Fruit fly (Drosophila melanogaster) whole organism, wandering third instar larva: Measurements from ENCODE around the gene CG10064.
A peak's percentile ranks its signal among the peaks of the same experiment; 100 is the strongest.

ENCODE experiments used
- Abd-B ChIP-seq: fragments of >200 bp; optimal IDR thresholded peaks from 2 replicates; lab custom pipeline; 2017; ENCODE audit warnings: missing biosample characterization, missing genetic modification characterization
- CG32264 ChIP-seq: fragments of 200-800 bp; sonication (Bioruptor generic); optimal IDR thresholded peaks from 2 replicates; lab custom pipeline; 2016; ENCODE audit warnings: missing biosample characterization, missing genetic modification characterization
- CG9705 ChIP-seq: fragments of 200-800 bp; sonication (Bioruptor generic); optimal IDR thresholded peaks from 2 replicates; lab custom pipeline; 2018; ENCODE audit warnings: missing biosample characterization, mild to moderate bottlenecking, missing genetic modification characterization
- CrebA ChIP-seq: fragments of 200-800 bp; sonication (Bioruptor generic); optimal IDR thresholded peaks from 2 replicates; lab custom pipeline; 2016; ENCODE audit warnings: missing biosample characterization, mild to moderate bottlenecking, missing genetic modification characterization, borderline replicate concordance
- Dfd ChIP-seq: fragments of >200 bp; optimal IDR thresholded peaks from 2 replicates; lab custom pipeline; 2017; ENCODE audit warnings: missing biosample characterization, missing genetic modification characterization
- Dif ChIP-seq: fragments of 200-275, 200-300 bp; sonication (Bioruptor generic); optimal IDR thresholded peaks from 2 replicates; lab custom pipeline; 2018; ENCODE audit warnings: missing biosample characterization, missing genetic modification characterization; ENCODE audit not compliant: partially characterized antibody
- GATAd ChIP-seq: sonication (Bioruptor generic); optimal IDR thresholded peaks from 2 replicates; lab custom pipeline; 2016; ENCODE audit warnings: missing biosample characterization, missing genetic modification characterization
- HLH106 ChIP-seq: fragments of 200-800 bp; optimal IDR thresholded peaks from 3 replicates; lab custom pipeline; 2019; ENCODE audit warnings: missing biosample characterization, mild to moderate bottlenecking, missing genetic modification characterization, moderate library complexity
- Hnf4 ChIP-seq: fragments of 200-800 bp; sonication (Bioruptor generic); optimal IDR thresholded peaks from 2 replicates; lab custom pipeline; 2016; ENCODE audit warnings: missing biosample characterization, mild to moderate bottlenecking, missing genetic modification characterization
- Hr78 ChIP-seq: fragments of >200 bp; optimal IDR thresholded peaks from 2 replicates; lab custom pipeline; 2017; ENCODE audit warnings: missing biosample characterization, missing genetic modification characterization
- Hr83 ChIP-seq: fragments of 200-300 bp; sonication (Bioruptor generic); optimal IDR thresholded peaks from 2 replicates; lab custom pipeline; 2016; ENCODE audit warnings: missing biosample characterization, mild to moderate bottlenecking, missing genetic modification characterization, moderate library complexity; ENCODE audit not compliant: poor library complexity, severe bottlenecking
- Jra ChIP-seq: sonication (Bioruptor generic); optimal IDR thresholded peaks from 2 replicates; lab custom pipeline; 2016; ENCODE audit warnings: missing biosample characterization, missing genetic modification characterization
- Mio ChIP-seq: sonication (Bioruptor generic); optimal IDR thresholded peaks from 2 replicates; lab custom pipeline; 2016; ENCODE audit warnings: missing biosample characterization, missing genetic modification characterization
- Myc ChIP-seq: fragments of >200 bp; optimal IDR thresholded peaks from 2 replicates; lab custom pipeline; 2017
- N ChIP-seq: fragments of >200 bp; optimal IDR thresholded peaks from 2 replicates; lab custom pipeline; 2018; ENCODE audit warnings: missing biosample characterization, missing external identifiers, missing genetic modification characterization
- OdsH ChIP-seq: fragments of 200-800 bp; sonication (Bioruptor generic); optimal IDR thresholded peaks from 2 replicates; lab custom pipeline; 2016; ENCODE audit warnings: missing biosample characterization, mild to moderate bottlenecking, missing genetic modification characterization
- Rel ChIP-seq, 2 experiments: fragments of 200-800 bp; sonication (Bioruptor generic) in 1 of 2; optimal IDR thresholded peaks; 2 replicates in 1 of 2; 3 replicates in 1 of 2; lab custom pipeline; 2016 to 2019; ENCODE audit warnings: mild to moderate bottlenecking in 2 of 2, missing biosample characterization in 2 of 2, missing genetic modification characterization in 2 of 2, moderate library complexity in 1 of 2
- Sp1 ChIP-seq: fragments of 200-800 bp; sonication (Bioruptor generic); optimal IDR thresholded peaks from 3 replicates; lab custom pipeline; 2019; ENCODE audit warnings: missing biosample characterization, mild to moderate bottlenecking, missing genetic modification characterization, moderate library complexity
- Vsx2 ChIP-seq: fragments of 200-300, 225-300 bp; sonication (Bioruptor generic); optimal IDR thresholded peaks from 2 replicates; lab custom pipeline; 2018; ENCODE audit warnings: missing biosample characterization, missing genetic modification characterization; ENCODE audit not compliant: partially characterized antibody
- br ChIP-seq: fragments of 200-800 bp; sonication (Bioruptor generic); optimal IDR thresholded peaks from 2 replicates; lab custom pipeline; 2016; ENCODE audit warnings: missing biosample characterization, missing genetic modification characterization
- brk ChIP-seq: fragments of 200-800 bp; sonication (Bioruptor generic); optimal IDR thresholded peaks from 2 replicates; lab custom pipeline; 2016; ENCODE audit warnings: missing biosample characterization, mild to moderate bottlenecking, missing genetic modification characterization
- dl ChIP-seq, 2 experiments: fragments of 175-275, 200-275 bp in 1 of 2; fragments of 200-275 bp in 1 of 2; sonication (Bioruptor generic); optimal IDR thresholded peaks; lab custom pipeline; 2018; ENCODE audit warnings: mild to moderate bottlenecking in 2 of 2, missing biosample characterization in 2 of 2, missing genetic modification characterization in 2 of 2, moderate library complexity in 2 of 2; ENCODE audit not compliant: partially characterized antibody in 2 of 2, insufficient read depth in 1 of 2
- dmrt93B ChIP-seq: fragments of 200-800 bp; sonication (Bioruptor generic); optimal IDR thresholded peaks from 2 replicates; lab custom pipeline; 2018; ENCODE audit warnings: missing biosample characterization, mild to moderate bottlenecking, missing genetic modification characterization
- dsf ChIP-seq: sonication (Bioruptor generic); optimal IDR thresholded peaks from 2 replicates; lab custom pipeline; 2016; ENCODE audit warnings: missing biosample characterization, missing genetic modification characterization, borderline replicate concordance
- ey ChIP-seq: fragments of 200-800 bp; sonication (Bioruptor generic); optimal IDR thresholded peaks from 2 replicates; lab custom pipeline; 2016; ENCODE audit warnings: missing biosample characterization, missing genetic modification characterization
- foxo ChIP-seq, 2 experiments: fragments of 200-800 bp; sonication (Bioruptor generic); optimal IDR thresholded peaks; 2 replicates in 1 of 2; 3 replicates in 1 of 2; lab custom pipeline; 2016 to 2017; ENCODE audit warnings: missing biosample characterization in 2 of 2, missing genetic modification characterization in 2 of 2
- fru ChIP-seq: fragments of 200-800 bp; sonication (Bioruptor generic); optimal IDR thresholded peaks from 3 replicates; lab custom pipeline; 2016; ENCODE audit warnings: missing biosample characterization, mild to moderate bottlenecking, missing genetic modification characterization
- h ChIP-seq: fragments of 200-800 bp; sonication (Bioruptor generic); optimal IDR thresholded peaks from 3 replicates; lab custom pipeline; 2016; ENCODE audit warnings: missing biosample characterization, mild to moderate bottlenecking, missing genetic modification characterization
- jim ChIP-seq: fragments of 175-275, 200-325 bp; sonication (Bioruptor generic); optimal IDR thresholded peaks from 2 replicates; lab custom pipeline; 2016; ENCODE audit warnings: missing biosample characterization, mild to moderate bottlenecking, missing genetic modification characterization
- lola ChIP-seq: fragments of >200 bp; optimal IDR thresholded peaks from 2 replicates; lab custom pipeline; 2017; ENCODE audit warnings: missing biosample characterization, missing genetic modification characterization
- pan ChIP-seq: fragments of >200 bp; optimal IDR thresholded peaks from 2 replicates; lab custom pipeline; 2017
- psq ChIP-seq: fragments of 200-800 bp; sonication (Bioruptor generic); optimal IDR thresholded peaks from 3 replicates; lab custom pipeline; 2017; ENCODE audit warnings: missing biosample characterization, mild to moderate bottlenecking, missing genetic modification characterization, moderate library complexity
- rgr ChIP-seq: fragments of 200-800 bp; sonication (Bioruptor generic); optimal IDR thresholded peaks from 3 replicates; lab custom pipeline; 2016; ENCODE audit warnings: missing biosample characterization, mild to moderate bottlenecking, missing genetic modification characterization
- sage ChIP-seq: fragments of 200-800 bp; sonication (Bioruptor generic); optimal IDR thresholded peaks from 2 replicates; lab custom pipeline; 2016; ENCODE audit warnings: missing biosample characterization, mild to moderate bottlenecking, missing genetic modification characterization
- sv ChIP-seq: fragments of 200-800 bp; sonication (Bioruptor generic); optimal IDR thresholded peaks from 3 replicates; lab custom pipeline; 2016; ENCODE audit warnings: missing biosample characterization, missing genetic modification characterization
- usp ChIP-seq: fragments of >200 bp; optimal IDR thresholded peaks from 2 replicates; lab custom pipeline; 2017; ENCODE audit warnings: missing biosample characterization, missing genetic modification characterization
- woc ChIP-seq: sonication (Bioruptor generic); optimal IDR thresholded peaks from 2 replicates; lab custom pipeline; 2016; ENCODE audit warnings: missing biosample characterization, mild to moderate bottlenecking, missing genetic modification characterization

Gene CG10064

DNA sequence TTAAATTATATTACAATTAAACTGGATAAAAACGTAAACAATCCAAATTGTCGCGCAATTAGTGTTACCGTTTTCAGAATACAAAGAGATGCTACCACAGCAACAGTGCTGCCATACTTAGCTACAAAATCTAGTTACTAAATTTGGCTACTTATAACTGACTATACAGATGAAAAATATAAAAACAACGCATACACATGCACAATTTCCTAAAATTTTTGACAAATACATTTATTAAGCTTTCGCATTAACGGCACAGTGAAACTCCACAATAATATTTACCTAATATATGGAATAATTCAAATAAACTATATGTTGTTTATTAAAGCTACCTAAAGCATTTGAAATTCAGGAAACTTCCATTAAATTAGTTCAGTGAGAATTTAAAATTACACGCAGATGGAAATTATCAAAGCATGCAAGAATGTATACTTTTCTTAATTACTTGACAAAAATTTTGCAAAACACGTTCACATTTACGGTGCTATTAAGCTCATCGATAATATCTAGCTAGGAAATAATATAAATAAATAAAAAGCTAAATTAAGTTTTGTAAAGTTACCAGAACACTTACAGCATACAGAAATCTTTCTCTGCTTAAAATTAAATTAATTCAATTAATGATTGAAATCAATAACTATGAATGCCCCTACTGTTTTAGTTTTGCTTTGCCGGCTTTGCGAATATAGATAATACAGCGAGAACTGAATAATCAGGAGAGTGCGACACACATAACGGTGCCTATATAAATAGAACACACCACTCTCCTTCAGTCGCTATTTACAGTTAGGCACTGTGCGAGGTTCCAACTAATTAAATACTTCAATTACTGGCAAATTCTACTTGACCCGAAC is 1.5 kb upstream of the CG10064 start, which contains the start of the genes Mis12 and CG9953:
Gene Mis12, minus strand, starts transcription at position 88 of the 854 bp plus-strand sequence.
Gene CG9953, plus strand, starts transcription at position 698 of the 854 bp plus-strand sequence.
- no peak for TF ChIP-seq usp (GFP tag; lab: Kevin White, UChicago)
- peak in 1 of 2 experiments; percentile 44 for TF ChIP-seq foxo (GFP tag; optimal IDR thresholded peaks at IDR 0.05; lab: Kevin White, UChicago)
- no peak for TF ChIP-seq Hr78 (GFP tag; lab: Kevin White, UChicago)
- TF ChIP-seq h (GFP tag; lab: Kevin White, UChicago) = peak; percentile 6
- TF ChIP-seq psq (GFP tag; lab: Kevin White, UChicago) = peak; percentile 74
- no peak for TF ChIP-seq pan (lab: Kevin White, UChicago)
- peak; percentile 10 for TF ChIP-seq dmrt93B (GFP tag; lab: Kevin White, UChicago)
- TF ChIP-seq HLH106 (tag; lab: Kevin White, UChicago) = peak; percentile 40
- no peak for TF ChIP-seq jim (GFP tag; lab: Kevin White, UChicago)
- TF ChIP-seq Jra (GFP tag; lab: Kevin White, UChicago) = no peak
- TF ChIP-seq ey (GFP tag; lab: Kevin White, UChicago) = peak; percentile 22
- peak; percentile 53 for TF ChIP-seq Sp1
- no peak for TF ChIP-seq Hnf4 (GFP tag; lab: Kevin White, UChicago)
- TF ChIP-seq Myc (lab: Kevin White, UChicago) = peak; percentile 96
- TF ChIP-seq rgr (GFP tag; lab: Kevin White, UChicago) = peak; percentile 40
- TF ChIP-seq OdsH = peak; percentile 39
- TF ChIP-seq Vsx2 = no peak
- TF ChIP-seq woc (GFP tag; lab: Kevin White, UChicago) = peak; percentile 65
- peak; percentile 15 for TF ChIP-seq sv (GFP tag; lab: Kevin White, UChicago)

- TF ChIP-seq h (GFP tag; lab: Kevin White, UChicago) (peak; percentile 76), fru (GFP tag; lab: Kevin White, UChicago) (peak; percentile 99), Mio (GFP tag; lab: Kevin White, UChicago) (no peak), psq (GFP tag; lab: Kevin White, UChicago) (peak; percentile 100), woc (GFP tag; lab: Kevin White, UChicago) (peak; percentile 69), Rel (GFP tag; optimal IDR thresholded peaks at IDR 0.05; lab: Kevin White, UChicago) (no peak), Rel (tag; optimal IDR thresholded peaks at IDR 0.05; lab: Kevin White, UChicago) (no peak), br (GFP tag; lab: Kevin White, UChicago) (peak; percentile 59), sv (GFP tag; lab: Kevin White, UChicago) (no peak), Vsx2 (no peak), Sp1 (peak; percentile 63), CG32264 (GFP tag; lab: Kevin White, UChicago) (no peak), Hnf4 (GFP tag; lab: Kevin White, UChicago) (no peak), Jra (GFP tag; lab: Kevin White, UChicago) (peak; percentile 54), foxo (GFP tag; optimal IDR thresholded peaks at IDR 0.05; lab: Kevin White, UChicago) (peak in 1 of 2 experiments; percentile 23), CG9705 (peak; percentile 4), CrebA (no peak), N (GFP tag; lab: Kevin White, UChicago) (no peak), HLH106 (tag; lab: Kevin White, UChicago) (no peak), dsf (GFP tag; lab: Kevin White, UChicago) (no peak), Hr83 (GFP tag; lab: Kevin White, UChicago) (peak; percentile 29), Hr78 (GFP tag; lab: Kevin White, UChicago) (no peak), rgr (GFP tag; lab: Kevin White, UChicago) (peak; percentile 40), lola (GFP tag; lab: Kevin White, UChicago) (no peak), Abd-B (GFP tag; lab: Kevin White, UChicago) (no peak), OdsH (peak; percentile 22), dl (GFP tag; optimal IDR thresholded peaks at IDR 0.05; lab: Kevin White, UChicago; ENCODE audit: insufficient read depth in 1 of 2, partially characterized antibody in 2 of 2) (no peak), Myc (lab: Kevin White, UChicago) (no peak), usp (GFP tag; lab: Kevin White, UChicago) (no peak), Dif (peak; percentile 26), brk (no peak), Dfd (no peak), jim (GFP tag; lab: Kevin White, UChicago) (peak; percentile 75), sage (GFP tag; lab: Kevin White, UChicago) (no peak), GATAd (GFP tag; lab: Kevin White, UChicago) (no peak)
Measured at dm6 chr3L:6964488-6965152, 3.1 kb downstream of the CG10064 start, which contains the start of gene sgl. Gene sgl, minus strand, starts transcription at chr3L:6964758.
